Fruit fly (Drosophila melanogaster): ENCODE measurements around the gene hfw.

hfw gene

DNA sequence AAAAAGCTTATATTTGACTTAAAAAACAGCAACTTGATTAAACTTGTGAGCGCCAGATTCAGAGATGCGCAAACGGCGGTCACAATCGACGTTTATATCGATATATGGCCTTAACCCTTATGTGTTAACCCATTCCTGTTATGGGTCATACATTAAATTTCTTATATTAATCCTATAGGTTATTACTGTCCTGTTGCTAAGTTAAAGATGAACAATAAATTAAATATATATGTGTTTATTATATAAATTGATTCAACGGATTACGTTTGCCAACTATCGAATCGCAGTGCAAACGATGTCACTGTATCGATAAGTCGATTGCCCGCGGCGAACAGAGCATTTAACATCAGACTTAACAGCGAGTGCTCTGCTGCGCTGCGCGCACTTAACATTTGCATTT lies at the start of gene hfw, which contains the start of gene CG3740:
Gene hfw (plus strand): TSS at position 357 of the 400 bp plus-strand sequence.
Gene CG3740 (minus strand): TSS at position 84 of the 400 bp plus-strand sequence.
- no peak for TF ChIP-seq CG8478 (optimal IDR thresholded peaks at IDR 0.05)
- no peak for TF ChIP-seq CTCF (optimal IDR thresholded peaks at IDR 0.05)

DNA sequence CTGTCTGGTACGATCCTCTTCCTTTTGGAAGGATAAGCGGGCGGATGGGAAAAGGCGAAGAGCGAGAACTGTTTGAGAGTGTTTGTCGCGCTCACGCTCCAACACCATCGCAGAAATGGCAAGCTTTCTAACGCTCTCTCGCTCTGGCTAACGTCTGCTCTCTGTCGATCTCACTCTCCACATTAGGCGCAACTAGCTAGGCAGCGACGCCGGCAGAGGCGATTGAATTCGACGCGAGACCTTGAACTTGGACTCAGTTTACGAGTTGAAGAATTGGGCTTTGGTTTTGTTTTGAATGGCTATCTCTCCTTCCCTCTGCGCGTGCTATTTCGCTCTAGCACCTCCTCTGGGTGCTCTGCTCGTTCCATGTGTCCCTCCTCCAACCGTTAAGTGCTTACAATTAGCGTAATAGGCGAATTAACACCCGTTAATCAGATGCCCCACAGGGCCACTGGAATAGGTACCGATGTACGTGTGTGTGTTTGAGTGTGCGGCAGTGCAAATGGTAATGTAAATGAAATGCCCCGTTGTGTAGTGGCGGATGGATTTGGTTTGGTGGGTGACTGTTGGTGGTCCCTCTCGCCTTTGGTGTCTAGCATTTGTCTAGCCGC lies 49.6 kb upstream of the hfw start:
- TF ChIP-seq CTCF (optimal IDR thresholded peaks at IDR 0.05) (no peak), CG8478 (optimal IDR thresholded peaks at IDR 0.05) (no peak)

DNA sequence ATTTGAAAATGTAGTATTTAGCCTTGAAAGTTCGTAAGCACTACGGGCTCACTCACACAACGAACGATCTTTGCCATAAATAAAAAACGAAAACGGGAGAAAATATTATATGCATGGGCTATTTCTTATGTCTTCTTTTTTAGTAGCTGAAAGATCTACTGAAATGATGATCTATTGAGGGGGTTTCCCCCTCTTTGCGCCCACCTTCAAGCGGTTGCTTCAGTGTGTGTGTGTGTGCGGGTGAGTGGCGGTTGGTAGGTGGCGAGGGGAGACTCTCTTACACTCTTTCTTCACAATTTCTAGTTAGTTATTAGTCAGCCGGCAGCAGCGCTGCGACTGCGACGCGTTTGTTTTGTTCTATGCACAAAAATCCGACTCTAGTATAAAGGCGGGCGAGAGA lies 48.0 kb upstream of the hfw start:
- TF ChIP-seq CTCF (optimal IDR thresholded peaks at IDR 0.05) (no peak), CG8478 (optimal IDR thresholded peaks at IDR 0.05) (no peak)

DNA sequence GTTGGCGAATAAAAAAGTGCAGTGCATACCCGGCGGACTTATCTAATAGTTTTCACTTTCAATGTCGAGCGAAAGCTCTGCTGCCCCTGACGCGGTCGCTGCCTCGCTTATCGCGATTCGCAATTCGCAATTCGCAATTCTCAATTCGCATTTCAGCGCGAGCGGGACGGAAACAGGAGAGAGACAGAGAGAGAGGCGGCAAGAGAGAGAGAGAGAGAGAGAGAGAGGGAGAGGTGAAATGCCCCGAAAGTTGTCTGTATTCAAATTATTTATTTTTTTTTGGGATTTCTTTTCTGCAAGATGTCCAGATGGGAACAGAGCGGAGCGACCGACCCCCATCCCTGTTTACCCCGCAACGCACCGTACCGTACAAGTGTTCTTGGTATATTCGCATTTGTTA lies 46.2 kb upstream of the hfw start:
- TF ChIP-seq CTCF (optimal IDR thresholded peaks at IDR 0.05) (no peak), CG8478 (optimal IDR thresholded peaks at IDR 0.05) (no peak)

DNA sequence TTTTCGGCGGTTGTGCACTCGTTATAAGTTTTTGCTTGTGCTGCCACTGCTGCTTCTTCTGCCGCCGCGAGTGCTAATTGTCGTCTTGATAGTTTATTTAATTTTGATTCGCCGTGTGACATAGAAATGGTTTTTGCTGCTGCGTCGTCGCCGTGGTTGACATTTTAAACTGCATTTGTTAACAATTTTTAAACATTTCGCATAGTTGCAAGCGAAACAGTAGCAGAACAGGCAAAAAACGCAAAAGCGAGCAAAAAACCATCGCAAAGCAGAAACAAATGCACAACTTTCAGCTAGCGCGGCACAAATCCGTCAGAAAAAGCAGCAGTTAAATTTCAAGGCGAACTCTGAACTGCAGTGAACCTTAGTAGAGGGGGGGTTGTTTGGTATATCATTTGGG lies 45.7 kb upstream of the hfw start:
- TF ChIP-seq CG8478 (optimal IDR thresholded peaks at IDR 0.05) (no peak), CTCF (optimal IDR thresholded peaks at IDR 0.05) (no peak)

DNA sequence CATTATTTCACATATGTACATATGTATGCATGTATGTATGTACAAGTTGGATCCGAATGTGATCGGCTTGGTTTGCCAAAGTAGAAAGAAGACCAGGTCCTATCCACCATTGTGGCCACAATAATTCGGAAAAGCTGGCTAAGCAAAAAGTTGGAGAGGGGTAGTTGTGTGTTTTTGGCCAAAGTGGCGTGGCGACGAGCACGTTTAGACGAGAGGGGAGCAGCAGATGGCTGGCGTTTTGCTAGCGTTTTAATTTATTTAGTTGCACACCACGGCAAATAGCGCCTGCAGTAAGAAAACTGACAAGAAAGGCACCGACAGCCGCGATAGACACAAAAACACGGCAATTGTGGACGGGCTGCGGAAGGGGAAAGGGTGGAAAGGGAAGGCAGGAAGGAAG lies 44.2 kb upstream of the hfw start:
- no peak for TF ChIP-seq CTCF (optimal IDR thresholded peaks at IDR 0.05)

DNA sequence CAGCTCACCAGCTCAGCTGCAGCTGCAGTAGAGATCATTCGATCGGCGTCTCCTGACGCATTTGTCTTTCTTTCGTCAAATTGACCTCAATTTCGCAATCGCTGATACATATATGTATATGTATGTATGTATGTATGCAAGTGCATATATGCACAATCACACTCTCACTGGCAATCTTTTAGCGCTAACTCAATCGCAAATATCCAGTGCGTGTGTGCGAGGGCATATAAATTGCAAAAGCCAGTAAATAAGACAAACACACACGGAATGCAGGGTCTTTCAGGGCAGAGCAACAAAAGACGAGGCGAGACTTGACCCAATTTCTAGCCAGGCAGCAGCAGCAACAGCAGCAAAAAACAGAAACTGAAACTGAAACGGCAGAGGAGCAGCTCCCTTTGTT lies 41.8 kb upstream of the hfw start:
- TF ChIP-seq CG8478 (optimal IDR thresholded peaks at IDR 0.05) (no peak), CTCF (optimal IDR thresholded peaks at IDR 0.05) (no peak)

DNA sequence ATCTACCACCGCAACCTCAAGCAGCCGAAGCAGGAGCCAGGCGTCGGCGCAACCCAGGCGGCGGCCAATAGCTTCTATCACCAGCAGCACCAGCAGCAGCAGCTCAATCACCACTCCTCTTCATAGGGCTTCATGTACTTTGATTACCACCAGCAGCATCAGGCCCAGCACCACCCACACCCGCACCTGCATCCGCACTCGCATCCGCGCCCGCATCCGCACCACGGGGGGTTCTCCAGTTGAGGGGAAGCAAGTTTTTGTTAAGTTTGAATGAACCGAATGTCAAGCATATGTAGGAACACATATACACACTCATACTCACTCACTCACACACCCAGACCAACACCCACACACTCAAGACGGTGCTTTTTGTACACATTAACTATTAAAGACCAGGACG lies 25.7 kb upstream of the hfw start:
- TF ChIP-seq CG8478 (optimal IDR thresholded peaks at IDR 0.05) = no peak
- no peak for TF ChIP-seq CTCF (optimal IDR thresholded peaks at IDR 0.05)

DNA sequence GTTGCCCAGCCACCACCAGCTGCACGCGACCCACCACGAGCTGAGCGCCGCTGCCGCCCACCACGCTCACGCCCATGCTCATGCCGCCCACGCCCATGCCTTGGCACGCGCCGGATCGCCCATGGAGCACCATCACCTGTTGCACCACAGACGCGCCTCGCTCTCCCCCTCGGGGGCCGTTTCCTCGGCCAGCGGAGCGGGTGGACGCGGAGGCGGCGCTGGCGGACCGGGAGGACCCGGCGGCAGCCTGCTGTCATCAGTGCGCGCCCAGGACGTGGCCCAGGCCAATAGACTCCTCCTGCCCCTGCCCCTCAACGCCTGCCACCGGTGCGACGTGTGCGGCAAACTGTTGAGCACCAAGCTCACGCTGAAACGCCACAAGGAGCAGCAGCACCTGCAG lies 21.5 kb upstream of the hfw start:
- TF ChIP-seq CTCF (optimal IDR thresholded peaks at IDR 0.05) = no peak

DNA sequence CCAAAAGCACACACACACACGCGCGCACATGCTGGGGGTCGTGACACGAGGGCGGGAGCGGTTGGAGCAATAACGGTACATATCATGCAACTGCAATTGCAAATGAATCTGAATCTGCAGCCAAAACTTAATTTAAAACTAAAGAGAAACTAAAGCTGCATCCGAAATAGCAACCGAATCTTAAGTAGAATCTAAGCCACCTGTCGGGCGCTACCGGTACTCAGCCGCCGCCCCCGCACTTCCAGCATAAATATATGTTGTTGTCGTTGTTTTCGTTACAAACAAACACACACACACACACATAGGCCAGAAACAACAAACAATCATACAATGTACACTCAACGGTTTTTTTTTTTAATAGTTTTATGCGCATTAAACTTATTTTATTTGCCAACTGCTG lies 9.1 kb upstream of the hfw start:
- TF ChIP-seq CTCF (optimal IDR thresholded peaks at IDR 0.05) (peak; percentile 53 to 60), CG8478 (optimal IDR thresholded peaks at IDR 0.05) (no peak)

DNA sequence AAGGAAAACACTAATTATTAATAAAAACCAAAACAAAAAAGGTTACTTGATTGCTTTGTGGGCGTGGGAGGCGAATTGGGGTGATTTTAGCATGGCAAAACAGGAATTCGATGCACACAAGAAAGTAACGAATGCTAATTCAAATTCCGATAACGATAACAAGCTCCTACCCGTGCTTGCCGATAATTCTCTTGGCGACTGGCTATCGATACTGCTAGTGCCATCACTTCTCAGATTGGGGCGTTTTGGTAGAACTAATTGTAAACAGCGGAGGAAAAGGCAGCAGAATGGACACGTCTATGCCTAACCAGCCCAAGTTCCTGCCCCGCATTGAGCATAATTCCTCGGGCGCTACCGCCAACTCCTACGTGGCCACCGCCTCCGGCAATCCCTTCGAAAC lies 4.5 kb upstream of the hfw start, which contains the start of gene dor:
Gene dor (plus strand): TSS at position 217 of the 400 bp plus-strand sequence.
- TF ChIP-seq CG8478 (optimal IDR thresholded peaks at IDR 0.05) = no peak
- peak in 1 of 2 experiments; percentile 17 for TF ChIP-seq CTCF (optimal IDR thresholded peaks at IDR 0.05)

DNA sequence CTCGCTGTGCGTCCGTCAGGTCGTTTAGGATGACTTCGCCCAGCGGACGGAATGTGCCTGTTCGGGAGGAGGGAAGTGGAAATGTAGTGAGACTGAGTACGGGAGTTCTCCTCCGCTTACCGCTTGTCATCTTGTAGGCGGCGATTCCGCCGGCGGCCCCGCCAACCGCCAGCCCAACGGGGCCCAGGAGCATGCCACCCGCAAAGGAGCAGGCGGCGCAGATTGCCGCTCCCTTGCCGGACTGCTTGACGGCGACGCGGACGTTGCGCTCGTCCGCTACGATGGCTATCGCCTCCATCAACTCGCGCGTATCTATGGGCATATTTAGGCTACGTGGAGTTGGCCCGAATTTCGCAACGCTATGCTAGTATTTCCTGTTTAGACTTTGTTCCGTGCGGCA lies 682 bp upstream of the hfw start, which contains the start of gene Mur2B:
Gene Mur2B (minus strand): TSS at position 101 of the 400 bp plus-strand sequence.
- no peak for TF ChIP-seq CTCF (optimal IDR thresholded peaks at IDR 0.05)
- TF ChIP-seq CG8478 (optimal IDR thresholded peaks at IDR 0.05) = no peak

DNA sequence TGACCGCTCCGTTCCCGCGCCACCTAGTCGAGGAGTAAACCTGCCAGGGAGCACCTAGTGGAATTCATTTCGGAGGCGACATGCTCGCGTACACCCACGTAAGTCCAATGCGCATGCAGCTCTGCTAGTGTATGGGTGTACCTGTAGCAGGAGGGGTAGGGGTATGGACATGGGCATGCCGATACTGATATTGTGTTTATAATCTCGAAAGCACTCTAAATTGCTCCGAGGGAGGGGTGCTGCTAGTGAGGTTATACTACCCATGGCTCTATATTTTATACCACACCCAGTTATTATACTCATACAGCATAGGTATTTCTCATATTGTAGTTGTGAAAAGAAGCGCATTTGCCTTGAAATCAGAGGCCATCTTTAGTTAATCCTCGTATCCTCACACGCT lies 470 bp downstream of the hfw start:
- TF ChIP-seq CTCF (optimal IDR thresholded peaks at IDR 0.05) (no peak), CG8478 (optimal IDR thresholded peaks at IDR 0.05) (no peak)

DNA sequence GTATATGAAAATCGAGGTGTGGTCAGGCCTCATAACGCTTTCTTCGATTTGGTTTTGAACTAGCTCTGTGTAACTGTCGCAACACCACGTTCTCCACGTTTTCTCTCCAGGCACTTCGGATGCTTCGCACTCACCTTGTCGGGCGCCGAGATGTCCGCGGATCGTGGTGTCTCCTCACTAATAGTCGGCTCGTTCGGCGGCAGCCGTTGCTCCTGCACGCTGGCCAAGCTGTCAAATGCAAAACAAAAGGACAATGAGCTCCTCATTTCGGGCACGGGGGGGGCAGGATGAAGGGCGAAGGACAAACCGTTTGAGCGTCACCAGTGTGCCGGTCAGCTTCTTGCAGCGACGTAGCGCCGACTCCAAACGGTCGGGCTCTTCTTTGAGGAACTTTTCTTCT lies 11.9 kb downstream of the hfw start, which contains the start of gene CG14797:
Gene CG14797 (plus strand): TSS at position 301 of the 400 bp plus-strand sequence.
- TF ChIP-seq CG8478 (optimal IDR thresholded peaks at IDR 0.05) (no peak), CTCF (optimal IDR thresholded peaks at IDR 0.05) (no peak)

DNA sequence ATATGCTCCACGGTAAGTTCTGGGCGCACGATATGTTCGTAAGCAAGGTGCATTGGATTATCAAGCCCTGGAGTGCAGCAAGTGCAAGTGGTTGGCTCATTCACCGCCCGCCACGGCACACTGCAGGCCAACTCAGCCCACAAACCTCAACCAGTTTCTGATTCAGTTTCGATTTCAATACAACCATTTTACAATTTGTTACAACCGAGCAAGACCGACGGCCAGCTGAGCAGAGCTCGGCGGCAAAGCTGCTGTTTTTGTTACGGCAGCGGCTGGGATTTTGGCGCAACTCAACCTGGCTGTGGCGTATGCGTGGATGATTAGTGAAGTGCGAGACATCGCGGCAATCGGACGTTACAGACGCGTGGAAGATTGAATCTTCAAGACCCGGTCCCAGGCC lies 16.9 kb downstream of the hfw start, which contains the start of gene b6:
Gene b6 (plus strand): TSS at position 320 of the 400 bp plus-strand sequence.
- TF ChIP-seq CG8478 (optimal IDR thresholded peaks at IDR 0.05) (no peak), CTCF (optimal IDR thresholded peaks at IDR 0.05) (no peak)

DNA sequence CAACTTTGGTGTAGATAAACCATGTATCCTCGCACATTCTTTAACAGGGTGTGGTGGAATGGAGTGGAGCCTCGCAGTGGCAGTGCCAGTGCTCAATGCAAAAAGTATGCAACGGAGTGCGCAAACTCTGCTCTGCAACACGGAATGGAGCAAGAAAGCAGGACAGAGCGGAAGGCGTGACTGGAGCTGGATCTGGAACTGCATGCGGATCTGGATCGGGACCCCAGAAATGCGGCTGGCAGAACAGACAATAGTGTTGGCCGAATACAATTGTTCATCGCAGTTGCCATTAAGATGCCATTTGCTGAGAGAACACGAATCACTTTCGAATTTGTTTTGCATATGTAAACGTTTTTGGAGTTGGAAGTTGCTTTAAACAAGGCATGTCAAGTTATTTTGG lies 22.1 kb downstream of the hfw start:
- TF ChIP-seq CTCF (optimal IDR thresholded peaks at IDR 0.05) = no peak
- no peak for TF ChIP-seq CG8478 (optimal IDR thresholded peaks at IDR 0.05)

DNA sequence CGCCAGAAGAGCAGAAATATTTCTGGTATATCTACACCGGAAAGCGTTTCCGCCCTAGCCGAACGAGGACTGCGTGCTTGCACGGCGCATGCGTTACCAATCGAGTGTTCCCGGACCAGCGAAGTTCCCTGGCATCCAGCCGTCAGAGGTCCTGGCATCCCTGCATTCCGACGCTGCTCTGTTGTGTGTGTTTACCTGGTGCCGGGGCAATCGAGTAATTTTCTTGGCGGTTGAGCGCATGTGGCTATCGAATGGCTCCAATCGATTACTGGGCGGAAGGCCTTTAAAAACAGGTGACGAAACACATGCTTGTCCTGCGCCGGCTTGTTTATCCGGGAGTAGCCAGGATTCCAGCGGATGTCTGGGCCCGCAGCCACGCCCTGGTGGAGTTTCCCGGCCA lies 23.2 kb downstream of the hfw start, which contains the start of gene CG32809:
Gene CG32809 (minus strand): TSS at position 216 of the 400 bp plus-strand sequence.
- TF ChIP-seq CG8478 (optimal IDR thresholded peaks at IDR 0.05) = no peak
- no peak for TF ChIP-seq CTCF (optimal IDR thresholded peaks at IDR 0.05)
